Worm (Caenorhabditis elegans): ENCODE data around the gene phy-2.

DNA sequence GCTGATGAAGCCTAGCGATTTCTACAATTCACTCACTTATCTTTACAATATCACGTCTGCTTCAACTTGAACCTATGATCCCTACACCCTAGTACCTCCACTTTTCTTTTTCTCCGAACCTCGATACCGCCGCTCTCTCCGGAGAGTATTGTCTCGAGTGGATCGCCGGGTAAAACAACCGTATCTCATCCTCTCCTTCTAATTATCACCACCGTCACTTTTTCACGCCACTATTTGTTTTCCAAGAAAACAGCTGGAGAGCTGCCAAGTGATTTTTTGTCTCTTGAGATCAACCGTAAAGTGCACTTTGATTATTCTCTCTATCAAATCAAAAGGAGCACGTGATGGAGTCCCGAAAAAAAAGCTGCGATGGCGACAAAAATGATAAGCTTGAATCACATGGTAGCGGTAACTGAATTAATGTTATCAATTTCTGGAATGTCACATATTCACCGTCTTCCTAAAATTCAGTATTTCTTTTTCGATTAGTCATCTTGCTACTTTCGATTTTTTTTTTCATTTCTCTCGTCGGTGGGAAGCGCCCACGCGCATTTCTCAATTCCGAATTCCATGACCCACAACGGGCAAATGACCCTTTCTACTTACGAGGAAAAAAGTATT lies 16.1 kb downstream of the phy-2 start:
- TF ChIP-seq gmeb-2 (tag; optimal IDR thresholded peaks at IDR 0.05) (no peak), pha-4 (tag; optimal IDR thresholded peaks at IDR 0.05) (no peak), hlh-30 (tag; optimal IDR thresholded peaks at IDR 0.05; ENCODE audit: insufficient read depth) (no peak), fkh-10 (GFP tag; optimal IDR thresholded peaks at IDR 0.05) (no peak), ceh-9 (tag; optimal IDR thresholded peaks at IDR 0.05) (no peak), syd-9 (tag; optimal IDR thresholded peaks at IDR 0.05) (no peak), sox-4 (tag; optimal IDR thresholded peaks at IDR 0.05) (no peak), elt-2 (tag; optimal IDR thresholded peaks at IDR 0.05) (no peak), rnt-1 (tag; optimal IDR thresholded peaks at IDR 0.05) (no peak), ets-4 (tag; optimal IDR thresholded peaks at IDR 0.05) (no peak), tbx-2 (tag; optimal IDR thresholded peaks at IDR 0.05) (no peak), ceh-30 (tag; optimal IDR thresholded peaks at IDR 0.05) (no peak)

Measured in whole organism, late embryonic.